Fruit fly (Drosophila melanogaster): ENCODE results near the gene CG33003.

dm6 chr2L:4368553-4369268 lies 32.0 kb upstream of the CG33003 start:
- TF ChIP-seq CG18599 (GFP tag; optimal IDR thresholded peaks at IDR 0.05), result no peak
- TF ChIP-seq Xbp1 (GFP tag; optimal IDR thresholded peaks at IDR 0.05), result no peak
- TF ChIP-seq CG17612 (GFP tag; IDR thresholded peaks at IDR 0.05), result no peak
